Fruit fly (Drosophila melanogaster) whole organism, prepupa: ENCODE results near the gene Jhbp4.

ENCODE experiments used
- Blimp-1 ChIP-seq: fragments of 200-800 bp; sonication (Bioruptor generic); optimal IDR thresholded peaks from 3 replicates; lab custom pipeline; 2017; ENCODE audit warnings: missing biosample characterization, missing genetic modification characterization, mild to moderate bottlenecking, moderate library complexity, missing genetic modification reagents
- CG10631 ChIP-seq: fragments of 200-800 bp; sonication (Bioruptor generic); optimal IDR thresholded peaks from 2 replicates; lab custom pipeline; 2016; ENCODE audit warnings: missing biosample characterization, missing genetic modification characterization
- CG11762 ChIP-seq: fragments of 200-800 bp; sonication (Bioruptor generic); optimal IDR thresholded peaks from 3 replicates; lab custom pipeline; 2016; ENCODE audit warnings: missing biosample characterization, missing genetic modification characterization; ENCODE audit not compliant: insufficient read depth
- CG15336 ChIP-seq: fragments of 200-800 bp; sonication (Bioruptor generic); IDR thresholded peaks from 2 replicates; pipeline ENCODE4 v1.3.6; 2022; ENCODE audit warnings: missing biosample characterization, missing genetic modification characterization
- CG3032 ChIP-seq: fragments of 200-800 bp; optimal IDR thresholded peaks from 2 replicates; lab custom pipeline; 2019; ENCODE audit warnings: missing biosample characterization, mild to moderate bottlenecking, missing genetic modification characterization, moderate library complexity
- CG32006 ChIP-seq: fragments of 200-800 bp; sonication (Bioruptor generic); optimal IDR thresholded peaks from 3 replicates; lab custom pipeline; 2017; ENCODE audit warnings: missing biosample characterization, mild to moderate bottlenecking, missing genetic modification characterization
- CG34406 ChIP-seq: fragments of 200-800 bp; sonication (Bioruptor generic); optimal IDR thresholded peaks from 3 replicates; lab custom pipeline; 2016; ENCODE audit warnings: missing biosample characterization, missing genetic modification characterization
- CG3919 ChIP-seq: fragments of 200-800 bp; sonication (Bioruptor generic); optimal IDR thresholded peaks from 3 replicates; lab custom pipeline; 2016; ENCODE audit warnings: missing biosample characterization, missing genetic modification characterization
- CG4318 ChIP-seq: fragments of 200-800 bp; sonication (Bioruptor generic); optimal IDR thresholded peaks from 3 replicates; lab custom pipeline; 2017; ENCODE audit warnings: missing biosample characterization, mild to moderate bottlenecking, missing genetic modification characterization
- CG6163 ChIP-seq: fragments of 200-800 bp; sonication (Bioruptor generic); IDR thresholded peaks from 3 replicates; pipeline ENCODE4 v1.3.6; 2022; ENCODE audit warnings: missing biosample characterization, missing genetic modification characterization
- CG6276 ChIP-seq: fragments of 200-800 bp; sonication (Bioruptor generic); optimal IDR thresholded peaks from 2 replicates; lab custom pipeline; 2017; ENCODE audit warnings: missing biosample characterization, mild to moderate bottlenecking, missing genetic modification characterization
- CG6792 ChIP-seq: fragments of 200-800 bp; sonication (Bioruptor generic); optimal IDR thresholded peaks from 3 replicates; lab custom pipeline; 2016; ENCODE audit warnings: missing biosample characterization, missing genetic modification characterization
- CG6808 ChIP-seq: fragments of 200-800 bp; sonication (Bioruptor generic); optimal IDR thresholded peaks from 3 replicates; lab custom pipeline; 2017; ENCODE audit warnings: missing biosample characterization, missing genetic modification characterization, mild to moderate bottlenecking, moderate library complexity, missing genetic modification reagents
- CG6854 ChIP-seq: fragments of 200-800 bp; sonication (Bioruptor generic); optimal IDR thresholded peaks from 2 replicates; lab custom pipeline; 2017; ENCODE audit warnings: missing biosample characterization, mild to moderate bottlenecking, missing genetic modification characterization
- CG7368 ChIP-seq: fragments of 200-800 bp; sonication (Bioruptor generic); optimal IDR thresholded peaks from 3 replicates; lab custom pipeline; 2016; ENCODE audit warnings: missing biosample characterization, missing genetic modification characterization
- CG8119 ChIP-seq: fragments of 200-800 bp; sonication (Bioruptor generic); IDR thresholded peaks from 3 replicates; pipeline ENCODE4 v1.3.6; 2022; ENCODE audit warnings: missing biosample characterization, missing genetic modification characterization
- CG8319 ChIP-seq: fragments of 200-800 bp; sonication (Bioruptor generic); optimal IDR thresholded peaks from 3 replicates; lab custom pipeline; 2016; ENCODE audit warnings: missing biosample characterization, missing genetic modification characterization
- CG8632 ChIP-seq: fragments of 200-800 bp; sonication (Bioruptor generic); optimal IDR thresholded peaks from 3 replicates; lab custom pipeline; 2016; ENCODE audit warnings: missing biosample characterization, missing genetic modification characterization
- CG9139 ChIP-seq: fragments of 200-800 bp; sonication (Bioruptor generic); optimal IDR thresholded peaks from 3 replicates; lab custom pipeline; 2017; ENCODE audit warnings: missing biosample characterization, mild to moderate bottlenecking, missing genetic modification characterization
- Eip75B ChIP-seq: fragments of 200-800 bp; sonication (Bioruptor generic); optimal IDR thresholded peaks from 3 replicates; lab custom pipeline; 2016; ENCODE audit warnings: missing biosample characterization, missing genetic modification characterization
- Eip78C ChIP-seq: fragments of 200-800 bp; sonication (Bioruptor generic); peaks from one replicate; lab custom pipeline; 2016; ENCODE audit warnings: missing biosample characterization, missing genetic modification characterization
- Eip93F ChIP-seq: fragments of 200-800 bp; sonication (Bioruptor generic); optimal IDR thresholded peaks from 2 replicates; lab custom pipeline; 2016; ENCODE audit warnings: missing biosample characterization, mild to moderate bottlenecking, missing genetic modification characterization
- Ets21C ChIP-seq: fragments of 200-800 bp; sonication (Bioruptor generic); optimal IDR thresholded peaks from 3 replicates; lab custom pipeline; 2016; ENCODE audit warnings: missing biosample characterization, missing genetic modification characterization
- Ets96B ChIP-seq: fragments of 200-800 bp; optimal IDR thresholded peaks from 2 replicates; lab custom pipeline; 2019; ENCODE audit warnings: missing biosample characterization, mild to moderate bottlenecking, missing genetic modification characterization, moderate library complexity
- Gug ChIP-seq: fragments of 200-800 bp; sonication (Bioruptor generic); IDR thresholded peaks from 2 replicates; pipeline ENCODE4 v1.3.6; 2022; ENCODE audit warnings: missing biosample characterization, missing genetic modification characterization
- Hr39 ChIP-seq: fragments of 200-800 bp; sonication (Bioruptor generic); optimal IDR thresholded peaks from 2 replicates; lab custom pipeline; 2016; ENCODE audit warnings: missing biosample characterization, missing genetic modification characterization
- Hr4 ChIP-seq: fragments of 200-800 bp; sonication (Bioruptor generic); optimal IDR thresholded peaks from 3 replicates; lab custom pipeline; 2016; ENCODE audit warnings: missing biosample characterization, missing genetic modification characterization
- Lpt ChIP-seq: fragments of 200-800 bp; sonication (Bioruptor generic); optimal IDR thresholded peaks from 3 replicates; lab custom pipeline; 2016; ENCODE audit warnings: missing biosample characterization, missing genetic modification characterization
- Met ChIP-seq: fragments of 200-800 bp; sonication (Bioruptor generic); optimal IDR thresholded peaks from 3 replicates; lab custom pipeline; 2016; ENCODE audit warnings: missing biosample characterization, missing genetic modification characterization
- OdsH ChIP-seq: fragments of 200-800 bp; sonication (Bioruptor generic); optimal IDR thresholded peaks from 3 replicates; lab custom pipeline; 2016; ENCODE audit warnings: missing biosample characterization, missing genetic modification characterization
- Smox ChIP-seq: fragments of 200-800 bp; sonication (Bioruptor generic); optimal IDR thresholded peaks from 3 replicates; lab custom pipeline; 2016; ENCODE audit warnings: missing biosample characterization, missing genetic modification characterization
- Sox102F ChIP-seq: fragments of 200-800 bp; sonication (Bioruptor generic); optimal IDR thresholded peaks from 2 replicates; lab custom pipeline; 2016; ENCODE audit warnings: missing biosample characterization, mild to moderate bottlenecking, missing genetic modification characterization
- Sox14 ChIP-seq: fragments of 200-800 bp; sonication (Bioruptor generic); optimal IDR thresholded peaks from 3 replicates; lab custom pipeline; 2016; ENCODE audit warnings: missing biosample characterization, missing genetic modification characterization
- Sox15 ChIP-seq: fragments of 200-800 bp; sonication (Bioruptor generic); optimal IDR thresholded peaks from 3 replicates; lab custom pipeline; 2016; ENCODE audit warnings: missing biosample characterization, missing genetic modification characterization
- achi ChIP-seq: fragments of 200-800 bp; sonication (Bioruptor generic); optimal IDR thresholded peaks from 3 replicates; lab custom pipeline; 2016; ENCODE audit warnings: missing biosample characterization, missing genetic modification characterization
- acj6 ChIP-seq: fragments of 200-800 bp; sonication (Bioruptor generic); optimal IDR thresholded peaks from 3 replicates; lab custom pipeline; 2016; ENCODE audit warnings: missing biosample characterization, missing genetic modification characterization
- cyc ChIP-seq: fragments of 200-800 bp; sonication (Bioruptor generic); optimal IDR thresholded peaks from 3 replicates; lab custom pipeline; 2016; ENCODE audit warnings: missing biosample characterization, missing genetic modification characterization
- dac ChIP-seq: fragments of 200-800 bp; sonication (Bioruptor generic); optimal IDR thresholded peaks from 2 replicates; lab custom pipeline; 2017; ENCODE audit warnings: missing biosample characterization, mild to moderate bottlenecking, missing genetic modification characterization
- dsx ChIP-seq: fragments of 200-800 bp; optimal IDR thresholded peaks from 3 replicates; lab custom pipeline; 2019; ENCODE audit warnings: missing biosample characterization, mild to moderate bottlenecking, missing genetic modification characterization, moderate library complexity; ENCODE audit not compliant: poor library complexity, severe bottlenecking
- eg ChIP-seq: fragments of 200-800 bp; sonication (Bioruptor generic); IDR thresholded peaks from 3 replicates; pipeline ENCODE4 v1.3.6; 2022; ENCODE audit warnings: missing biosample characterization, missing genetic modification characterization
- esn ChIP-seq: fragments of 200-800 bp; sonication (Bioruptor generic); optimal IDR thresholded peaks from 2 replicates; lab custom pipeline; 2016; ENCODE audit warnings: missing biosample characterization, mild to moderate bottlenecking, missing genetic modification characterization, moderate library complexity
- fd85E ChIP-seq: fragments of 200-800 bp; sonication (Bioruptor generic); optimal IDR thresholded peaks from 3 replicates; lab custom pipeline; 2016; ENCODE audit warnings: missing biosample characterization, missing genetic modification characterization
- fkh ChIP-seq: fragments of 200-800 bp; sonication (Bioruptor generic); optimal IDR thresholded peaks from 3 replicates; lab custom pipeline; 2017; ENCODE audit warnings: missing biosample characterization, mild to moderate bottlenecking, missing genetic modification characterization, moderate library complexity
- lz ChIP-seq: fragments of 200-800 bp; sonication (Bioruptor generic); optimal IDR thresholded peaks from 3 replicates; lab custom pipeline; 2016; ENCODE audit warnings: missing biosample characterization, missing genetic modification characterization
- net ChIP-seq: fragments of 200-800 bp; sonication (Bioruptor generic); optimal IDR thresholded peaks from 3 replicates; lab custom pipeline; 2016; ENCODE audit warnings: missing biosample characterization, missing genetic modification characterization
- pdm3 ChIP-seq: fragments of 200-800 bp; sonication (Bioruptor generic); optimal IDR thresholded peaks from 3 replicates; lab custom pipeline; 2016; ENCODE audit warnings: missing biosample characterization, missing genetic modification characterization
- salr ChIP-seq, 2 experiments: fragments of 200-800 bp; sonication (Bioruptor generic); optimal IDR thresholded peaks; 3 replicates each; lab custom pipeline; 2016 to 2018; ENCODE audit warnings: missing biosample characterization in 2 of 2, missing genetic modification characterization in 2 of 2, mild to moderate bottlenecking in 1 of 2
- spab ChIP-seq: fragments of 200-800 bp; sonication (Bioruptor generic); optimal IDR thresholded peaks from 2 replicates; lab custom pipeline; 2017; ENCODE audit warnings: missing biosample characterization, mild to moderate bottlenecking, missing genetic modification characterization, missing genetic modification reagents
- ss ChIP-seq, 2 experiments: fragments of 200-800 bp; sonication (Bioruptor generic); optimal IDR thresholded peaks; 2 replicates in 1 of 2; 3 replicates in 1 of 2; lab custom pipeline; 2017 to 2018; ENCODE audit warnings: mild to moderate bottlenecking in 2 of 2, missing biosample characterization in 2 of 2, missing genetic modification characterization in 2 of 2, moderate library complexity in 1 of 2
- svp ChIP-seq: fragments of 200-800 bp; sonication (Bioruptor generic); peaks from one replicate; lab custom pipeline; 2016; ENCODE audit warnings: missing biosample characterization, missing genetic modification characterization
- topi ChIP-seq: fragments of 200-800 bp; sonication (Bioruptor generic); optimal IDR thresholded peaks from 3 replicates; lab custom pipeline; 2016; ENCODE audit warnings: missing biosample characterization, missing genetic modification characterization
- vri ChIP-seq: fragments of 200-800 bp; sonication (Bioruptor generic); optimal IDR thresholded peaks from 3 replicates; lab custom pipeline; 2016; ENCODE audit warnings: missing biosample characterization, mild to moderate bottlenecking, missing genetic modification characterization

Jhbp4 gene

DNA sequence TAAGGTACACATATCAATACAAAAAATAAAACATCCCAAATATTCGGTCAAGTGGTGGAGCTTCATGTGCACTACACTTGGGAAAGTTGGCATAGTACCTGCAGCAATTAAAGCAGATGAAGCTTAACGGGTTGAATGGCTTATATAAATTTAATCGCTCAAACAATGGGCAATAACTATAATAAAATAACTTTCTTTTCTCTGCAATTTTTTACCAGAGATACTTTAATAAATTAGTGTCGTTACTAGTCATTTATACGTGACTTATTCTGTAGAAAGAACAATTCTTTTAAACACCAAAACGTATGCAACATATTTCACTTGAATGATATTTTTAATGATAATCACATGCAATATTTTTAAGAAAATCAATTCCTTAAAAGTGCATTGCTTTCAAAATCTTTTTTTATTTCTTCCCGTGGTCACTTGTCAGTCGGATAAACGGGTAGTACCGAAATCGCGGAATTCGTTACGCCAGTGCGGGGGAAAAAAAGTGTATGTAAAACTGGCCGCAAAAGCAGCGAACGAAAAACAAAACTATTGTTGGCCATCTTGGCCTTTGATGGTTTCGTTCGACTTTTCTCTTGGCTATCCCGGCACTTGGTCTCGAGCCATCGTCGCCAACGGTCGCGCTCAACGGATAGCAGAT, at the start of gene Jhbp4:
Gene Jhbp4, plus strand, starts transcription at position 599 of the 649 bp plus-strand sequence.
- TF ChIP-seq cyc: no peak
- peak in 1 of 2 experiments; percentile 32 for TF ChIP-seq ss (GFP tag; optimal IDR thresholded peaks at IDR 0.05; lab: Kevin White, UChicago)
- TF ChIP-seq Ets21C (GFP tag; lab: Kevin White, UChicago): no peak
- TF ChIP-seq net (GFP tag; lab: Kevin White, UChicago): peak; percentile 25
- TF ChIP-seq svp (GFP tag; lab: Kevin White, UChicago): no peak
- TF ChIP-seq Sox15: no peak
- TF ChIP-seq CG8119 (GFP tag; lab: Robert Waterston, UW): no peak
- TF ChIP-seq Met: peak; percentile 27
- TF ChIP-seq fkh (GFP tag; lab: Kevin White, UChicago): no peak
- peak; percentile 24 for TF ChIP-seq CG6808 (GFP tag; lab: Kevin White, UChicago)
- no peak for TF ChIP-seq CG7368
- TF ChIP-seq CG3032: peak; percentile 43
- peak; percentile 20 for TF ChIP-seq Ets96B
- TF ChIP-seq salr (GFP tag; optimal IDR thresholded peaks at IDR 0.05; lab: Kevin White, UChicago): no peak
- TF ChIP-seq acj6 (GFP tag; lab: Kevin White, UChicago): peak; percentile 29
- no peak for TF ChIP-seq topi (GFP tag; lab: Kevin White, UChicago)
- peak; percentile 59 for TF ChIP-seq Blimp-1 (GFP tag; lab: Kevin White, UChicago)
- TF ChIP-seq Hr39 (GFP tag; lab: Kevin White, UChicago): no peak
- peak; percentile 41 for TF ChIP-seq Sox14 (GFP tag; lab: Kevin White, UChicago)
- 0 out of 3 replicates have a peak, but pooled peaks have one; percentile 12 for TF ChIP-seq CG6163 (GFP tag; lab: Robert Waterston, UW)
- TF ChIP-seq CG3919: no peak
- peak; percentile 29 for TF ChIP-seq pdm3
- TF ChIP-seq Eip78C (GFP tag; lab: Kevin White, UChicago): peak; percentile 91
- peak; percentile 35 for TF ChIP-seq lz
- no peak for TF ChIP-seq eg (GFP tag; lab: Robert Waterston, UW)
- no peak for TF ChIP-seq spab (GFP tag; lab: Kevin White, UChicago)
- TF ChIP-seq achi (GFP tag; lab: Kevin White, UChicago): peak; percentile 46
- peak; percentile 39 for TF ChIP-seq CG10631 (GFP tag; lab: Kevin White, UChicago)
- TF ChIP-seq CG32006: peak; percentile 44
- peak; percentile 45 for TF ChIP-seq CG6276 (GFP tag; lab: Kevin White, UChicago)
- TF ChIP-seq CG34406 (GFP tag; lab: Kevin White, UChicago): no peak
- no peak for TF ChIP-seq dsx (GFP tag; lab: Kevin White, UChicago)
- TF ChIP-seq OdsH: peak; percentile 15
- peak; percentile 13 for TF ChIP-seq dac (GFP tag; lab: Kevin White, UChicago)
- no peak for TF ChIP-seq CG9139 (GFP tag; lab: Kevin White, UChicago)
- TF ChIP-seq CG6854: no peak
- TF ChIP-seq fd85E: no peak
- peak; percentile 2 for TF ChIP-seq CG4318 (GFP tag; lab: Kevin White, UChicago)
- peak; percentile 2 for TF ChIP-seq esn (GFP tag; lab: Kevin White, UChicago)
- TF ChIP-seq Lpt (GFP tag; lab: Kevin White, UChicago): peak; percentile 1
- peak; percentile 36 for TF ChIP-seq CG15336 (GFP tag; lab: Robert Waterston, UW)
- TF ChIP-seq Eip75B (GFP tag; lab: Kevin White, UChicago): peak; percentile 28
- peak; percentile 11 for TF ChIP-seq Sox102F (GFP tag; lab: Kevin White, UChicago)
- TF ChIP-seq CG8632: peak; percentile 32
- no peak for TF ChIP-seq Eip93F (GFP tag; lab: Kevin White, UChicago)
- TF ChIP-seq Hr4 (GFP tag; lab: Kevin White, UChicago): peak; percentile 54
- no peak for TF ChIP-seq CG11762 (GFP tag; lab: Kevin White, UChicago)
- TF ChIP-seq Gug (GFP tag; lab: Robert Waterston, UW): no peak
- TF ChIP-seq CG6792: peak; percentile 11
- no peak for TF ChIP-seq CG8319 (GFP tag; lab: Kevin White, UChicago)
- TF ChIP-seq Smox: no peak
- no peak for TF ChIP-seq vri (GFP tag; lab: Kevin White, UChicago)
